Worm (Caenorhabditis elegans) whole organism, late embryonic: ENCODE measurements around the gene T09F5.1.
A peak's percentile ranks its signal among the peaks of the same experiment; 100 is the strongest.

Source experiments
- C08G9.2 ChIP-seq: sonication (generic microtip); optimal IDR thresholded peaks from 2 replicates; lab custom pipeline; 2016; ENCODE audit warnings: mild to moderate bottlenecking, missing genetic modification characterization, moderate library complexity, missing compliant biosample characterization
- C38D4.7 ChIP-seq: fragments of 200-800 bp; sonication (Bioruptor generic); optimal IDR thresholded peaks from 2 replicates; lab custom pipeline; 2018; ENCODE audit warnings: mild to moderate bottlenecking, missing genetic modification characterization, moderate library complexity, missing compliant biosample characterization
- K02D7.2 ChIP-seq: sonication (generic microtip); optimal IDR thresholded peaks from 2 replicates; lab custom pipeline; 2017; ENCODE audit warnings: mild to moderate bottlenecking, missing genetic modification characterization, missing compliant biosample characterization
- T23F11.4 ChIP-seq: fragments of 200-800 bp; sonication (Bioruptor generic); optimal IDR thresholded peaks from 2 replicates; lab custom pipeline; 2018; ENCODE audit warnings: mild to moderate bottlenecking, missing genetic modification characterization, missing compliant biosample characterization
- Y22D7AL.16 ChIP-seq: sonication (generic microtip); optimal IDR thresholded peaks from 2 replicates; lab custom pipeline; 2016; ENCODE audit warnings: missing genetic modification characterization, missing compliant biosample characterization
- ahr-1 ChIP-seq: sonication (generic microtip); optimal IDR thresholded peaks from 2 replicates; lab custom pipeline; 2016; ENCODE audit warnings: missing genetic modification characterization, missing compliant biosample characterization
- ceh-14 ChIP-seq: sonication (generic microtip); optimal IDR thresholded peaks from 2 replicates; lab custom pipeline; 2016; ENCODE audit warnings: missing genotype, missing genetic modification characterization, missing compliant biosample characterization
- ceh-19 ChIP-seq: fragments of 200-800 bp; sonication (Bioruptor generic); optimal IDR thresholded peaks from 2 replicates; lab custom pipeline; 2018; ENCODE audit warnings: mild to moderate bottlenecking, missing genetic modification characterization, missing compliant biosample characterization
- ceh-2 ChIP-seq: sonication (generic microtip); optimal IDR thresholded peaks from 2 replicates; lab custom pipeline; 2016; ENCODE audit warnings: missing genotype, missing genetic modification characterization, missing compliant biosample characterization
- ceh-22 ChIP-seq: sonication (generic microtip); optimal IDR thresholded peaks from 2 replicates; lab custom pipeline; 2017; ENCODE audit warnings: missing biosample characterization, missing genetic modification characterization
- ceh-30 ChIP-seq: fragments of 150-350 bp; optimal IDR thresholded peaks from 2 replicates; lab custom pipeline; 2014; ENCODE audit warnings: missing biosample characterization, missing genetic modification characterization
- ceh-48 ChIP-seq: sonication (generic microtip); optimal IDR thresholded peaks from 2 replicates; lab custom pipeline; 2016; ENCODE audit warnings: missing genetic modification characterization, inconsistent platforms, missing compliant biosample characterization
- ceh-6 ChIP-seq: fragments of 200-800 bp; sonication (Bioruptor generic); optimal IDR thresholded peaks from 2 replicates; lab custom pipeline; 2018; ENCODE audit warnings: mild to moderate bottlenecking, missing genetic modification characterization, missing compliant biosample characterization
- ceh-9 ChIP-seq: sonication (generic microtip); optimal IDR thresholded peaks from 2 replicates; lab custom pipeline; 2016; ENCODE audit warnings: mild to moderate bottlenecking, missing genetic modification characterization, inconsistent platforms, missing compliant biosample characterization
- che-1 ChIP-seq: sonication (generic microtip); optimal IDR thresholded peaks from 2 replicates; lab custom pipeline; 2016; ENCODE audit warnings: mild to moderate bottlenecking, missing genetic modification characterization, missing compliant biosample characterization
- dmd-4 ChIP-seq: sonication (generic microtip); optimal IDR thresholded peaks from 2 replicates; lab custom pipeline; 2016; ENCODE audit warnings: borderline replicate concordance, missing genetic modification characterization, missing compliant biosample characterization
- dve-1 ChIP-seq: sonication (generic microtip); optimal IDR thresholded peaks from 2 replicates; lab custom pipeline; 2017; ENCODE audit warnings: antibody characterized with exemption, mild to moderate bottlenecking, missing genetic modification characterization, missing compliant biosample characterization
- elt-2 ChIP-seq: sonication (generic microtip); optimal IDR thresholded peaks from 2 replicates; lab custom pipeline; 2016; ENCODE audit warnings: missing genetic modification reagents, missing genetic modification characterization, missing compliant biosample characterization
- ets-4 ChIP-seq: sonication (generic microtip); optimal IDR thresholded peaks from 2 replicates; lab custom pipeline; 2016; ENCODE audit warnings: missing genetic modification characterization, missing compliant biosample characterization
- eyg-1 ChIP-seq: sonication (generic microtip); optimal IDR thresholded peaks from 2 replicates; lab custom pipeline; 2016; ENCODE audit warnings: missing genotype, missing genetic modification characterization, missing compliant biosample characterization
- fax-1 ChIP-seq: sonication (generic microtip); optimal IDR thresholded peaks from 2 replicates; lab custom pipeline; 2016; ENCODE audit warnings: missing genotype, missing genetic modification characterization, missing compliant biosample characterization
- fkh-10 ChIP-seq: fragments of 150-350 bp; optimal IDR thresholded peaks from 2 replicates; lab custom pipeline; 2014; ENCODE audit warnings: missing biosample characterization, missing genetic modification reagents, missing genetic modification characterization
- fkh-6 ChIP-seq: sonication (generic microtip); optimal IDR thresholded peaks from 2 replicates; lab custom pipeline; 2016; ENCODE audit warnings: missing genetic modification characterization, missing compliant biosample characterization
- gmeb-2 ChIP-seq: sonication (generic microtip); optimal IDR thresholded peaks from 2 replicates; lab custom pipeline; 2016; ENCODE audit warnings: missing genetic modification characterization, inconsistent platforms, missing compliant biosample characterization
- hlh-30 ChIP-seq: sonication (generic microtip); optimal IDR thresholded peaks from 2 replicates; lab custom pipeline; 2017; ENCODE audit warnings: antibody characterized with exemption, missing genetic modification characterization, missing compliant biosample characterization; ENCODE audit not compliant: insufficient read depth
- hlh-6 ChIP-seq: sonication (generic microtip); optimal IDR thresholded peaks from 2 replicates; lab custom pipeline; 2016; ENCODE audit warnings: missing genotype, missing genetic modification characterization, missing compliant biosample characterization
- lim-6 ChIP-seq: sonication (generic microtip); optimal IDR thresholded peaks from 2 replicates; lab custom pipeline; 2016; ENCODE audit warnings: missing genetic modification characterization, missing compliant biosample characterization
- madf-2 ChIP-seq: sonication (generic microtip); optimal IDR thresholded peaks from 2 replicates; lab custom pipeline; 2017; ENCODE audit warnings: missing genetic modification characterization, missing compliant biosample characterization
- mec-3 ChIP-seq: sonication (generic microtip); optimal IDR thresholded peaks from 2 replicates; lab custom pipeline; 2016; ENCODE audit warnings: borderline replicate concordance, missing genetic modification characterization, missing compliant biosample characterization
- nfya-1 ChIP-seq: sonication (generic microtip); optimal IDR thresholded peaks from 2 replicates; lab custom pipeline; 2017; ENCODE audit warnings: missing genetic modification characterization, mild to moderate bottlenecking, missing compliant biosample characterization, antibody characterized with exemption, moderate library complexity
- nhr-232 ChIP-seq: sonication (generic microtip); optimal IDR thresholded peaks from 2 replicates; lab custom pipeline; 2016; ENCODE audit warnings: missing genetic modification characterization, missing compliant biosample characterization
- odd-2 ChIP-seq: sonication (generic microtip); optimal IDR thresholded peaks from 2 replicates; lab custom pipeline; 2017; ENCODE audit warnings: antibody characterized with exemption, mild to moderate bottlenecking, missing genetic modification characterization, missing compliant biosample characterization
- pag-3 ChIP-seq: sonication (generic microtip); optimal IDR thresholded peaks from 2 replicates; lab custom pipeline; 2016; ENCODE audit warnings: missing compliant biosample characterization, missing genetic modification characterization, borderline replicate concordance
- pat-9 ChIP-seq: fragments of 200-800 bp; sonication (Bioruptor generic); optimal IDR thresholded peaks from 2 replicates; lab custom pipeline; 2018; ENCODE audit warnings: mild to moderate bottlenecking, missing genetic modification characterization, moderate library complexity, missing compliant biosample characterization
- pha-4 ChIP-seq: fragments of 150-350 bp; optimal IDR thresholded peaks from 2 replicates; lab custom pipeline; 2018; ENCODE audit warnings: missing biosample characterization, missing genetic modification reagents, missing genetic modification characterization
- pqm-1 ChIP-seq: sonication (generic microtip); optimal IDR thresholded peaks from 2 replicates; lab custom pipeline; 2016; ENCODE audit warnings: missing genetic modification characterization, missing compliant biosample characterization
- pros-1 ChIP-seq: fragments of 150-350 bp; optimal IDR thresholded peaks from 2 replicates; lab custom pipeline; 2014; ENCODE audit warnings: missing biosample characterization, missing genetic modification reagents, missing genetic modification characterization
- ref-2 ChIP-seq: sonication (generic microtip); optimal IDR thresholded peaks from 2 replicates; lab custom pipeline; 2016; ENCODE audit warnings: missing genetic modification characterization, missing compliant biosample characterization
- rnt-1 ChIP-seq: sonication (generic microtip); optimal IDR thresholded peaks from 2 replicates; lab custom pipeline; 2016; ENCODE audit warnings: missing genetic modification characterization, missing compliant biosample characterization
- sdc-2 ChIP-seq: sonication (generic microtip); optimal IDR thresholded peaks from 2 replicates; lab custom pipeline; 2016; ENCODE audit warnings: missing genotype, missing genetic modification characterization, missing compliant biosample characterization
- sox-2 ChIP-seq: fragments of 200-800 bp; sonication (Bioruptor generic); IDR thresholded peaks from 2 replicates; pipeline ENCODE4 v1.3.6; 2022; ENCODE audit warnings: missing genetic modification reagents, missing genetic modification characterization, missing compliant biosample characterization
- sox-4 ChIP-seq: sonication (generic microtip); optimal IDR thresholded peaks from 2 replicates; lab custom pipeline; 2017; ENCODE audit warnings: mild to moderate bottlenecking, missing genetic modification characterization, inconsistent platforms, missing compliant biosample characterization
- syd-9 ChIP-seq: sonication (generic microtip); optimal IDR thresholded peaks from 2 replicates; lab custom pipeline; 2016; ENCODE audit warnings: mild to moderate bottlenecking, missing genetic modification characterization, moderate library complexity, missing compliant biosample characterization
- tbx-2 ChIP-seq: sonication (generic microtip); optimal IDR thresholded peaks from 2 replicates; lab custom pipeline; 2016; ENCODE audit warnings: missing genetic modification characterization, missing compliant biosample characterization
- ttx-3 ChIP-seq: sonication (generic microtip); optimal IDR thresholded peaks from 2 replicates; lab custom pipeline; 2016; ENCODE audit warnings: missing genetic modification reagents, missing genetic modification characterization, missing compliant biosample characterization
- unc-55 ChIP-seq: sonication (generic microtip); optimal IDR thresholded peaks from 2 replicates; lab custom pipeline; 2017; ENCODE audit warnings: missing biosample characterization, missing genetic modification reagents, missing genetic modification characterization
- unc-86 ChIP-seq: sonication (generic microtip); optimal IDR thresholded peaks from 2 replicates; lab custom pipeline; 2016; ENCODE audit warnings: missing genetic modification characterization, missing compliant biosample characterization
- zip-5 ChIP-seq: sonication (generic microtip); optimal IDR thresholded peaks from 2 replicates; lab custom pipeline; 2016; ENCODE audit warnings: missing genetic modification characterization, missing compliant biosample characterization

T09F5.1 gene

DNA sequence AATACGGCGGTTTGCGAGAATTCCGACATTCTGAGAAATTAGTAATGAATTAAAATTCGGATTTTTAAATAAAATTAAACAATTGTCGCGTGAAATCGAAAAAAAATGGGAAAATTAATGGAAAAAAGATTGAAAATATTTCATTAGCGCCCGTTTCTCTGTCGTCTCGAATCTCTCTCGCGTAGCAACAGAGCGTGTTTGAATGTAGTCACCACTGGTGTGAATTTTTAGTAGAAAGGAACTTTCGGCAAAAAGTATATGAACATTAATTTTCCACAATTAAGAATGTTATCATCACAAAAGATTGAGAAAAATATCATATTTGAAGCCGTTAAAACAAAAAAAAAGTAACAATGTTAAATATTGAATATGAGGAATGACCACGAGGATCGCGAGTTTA, 12.1 kb upstream of the T09F5.1 start, which contains the start of gene aipl-1 (continued):
- TF ChIP-seq hlh-6 (no peak), rnt-1 (tag; lab: Kevin White, UChicago) (peak; percentile 47), ceh-2 (peak; percentile 62), ceh-48 (tag; lab: Kevin White, UChicago) (no peak), ceh-14 (tag; lab: Kevin White, UChicago) (peak; percentile 63), K02D7.2 (no peak), elt-2 (tag; lab: Kevin White, UChicago) (peak; percentile 20), madf-2 (tag; lab: Kevin White, UChicago) (no peak), C08G9.2 (tag; lab: Kevin White, UChicago) (peak; percentile 53), dve-1 (tag; lab: Kevin White, UChicago) (no peak), ets-4 (tag; lab: Kevin White, UChicago) (peak; percentile 24), dmd-4 (tag; lab: Kevin White, UChicago) (no peak), C38D4.7 (GFP tag; lab: Kevin White, UChicago) (no peak), unc-55 (peak; percentile 7), tbx-2 (tag; lab: Kevin White, UChicago) (peak; percentile 78), fkh-10 (GFP tag; lab: Kevin White, UChicago) (no peak), unc-86 (no peak), ref-2 (tag; lab: Kevin White, UChicago) (no peak), pag-3 (tag; lab: Kevin White, UChicago) (no peak), eyg-1 (tag; lab: Kevin White, UChicago) (no peak), zip-5 (tag; lab: Kevin White, UChicago) (peak; percentile 11), sdc-2 (no peak), ttx-3 (tag; lab: Kevin White, UChicago) (no peak), ceh-30 (no peak), pha-4 (tag; lab: Kevin White, UChicago) (no peak), T23F11.4 (GFP tag; lab: Kevin White, UChicago) (no peak), fax-1 (tag; lab: Kevin White, UChicago) (peak; percentile 36), ceh-6 (GFP tag; lab: Kevin White, UChicago) (no peak), pat-9 (no peak), hlh-30 (tag; lab: Kevin White, UChicago) (no peak), ahr-1 (tag; lab: Kevin White, UChicago) (peak; percentile 38), mec-3 (tag; lab: Kevin White, UChicago) (no peak), ceh-19 (no peak), ceh-22 (tag; lab: Kevin White, UChicago) (no peak), fkh-6 (tag; lab: Kevin White, UChicago) (no peak), che-1 (no peak), lim-6 (tag; lab: Kevin White, UChicago) (peak; percentile 8), nhr-232 (tag; lab: Kevin White, UChicago) (no peak), syd-9 (tag; lab: Kevin White, UChicago) (no peak), nfya-1 (tag; lab: Kevin White, UChicago) (peak; percentile 35), gmeb-2 (no peak), odd-2 (tag; lab: Kevin White, UChicago) (no peak), pros-1 (tag; lab: Kevin White, UChicago) (no peak), ceh-9 (tag; lab: Kevin White, UChicago) (no peak), pqm-1 (tag; lab: Kevin White, UChicago) (peak; percentile 41), sox-4 (tag; lab: Kevin White, UChicago) (no peak), sox-2 (GFP tag; lab: Robert Waterston, UW) (no peak), Y22D7AL.16 (no peak)
